Worm (Caenorhabditis elegans) whole organism, late embryonic: ENCODE results near the gene R11E3.1.

Source experiments
- C38D4.7 ChIP-seq: fragments of 200-800 bp; sonication (Bioruptor generic); optimal IDR thresholded peaks from 2 replicates; lab custom pipeline; 2018; ENCODE audit warnings: mild to moderate bottlenecking, missing genetic modification characterization, moderate library complexity, missing compliant biosample characterization
- F13H6.1 ChIP-seq: sonication (generic microtip); optimal IDR thresholded peaks from 2 replicates; lab custom pipeline; 2016; ENCODE audit warnings: missing genetic modification characterization, missing compliant biosample characterization
- K09A11.1 ChIP-seq: sonication (generic microtip); optimal IDR thresholded peaks from 2 replicates; lab custom pipeline; 2017; ENCODE audit warnings: antibody characterized with exemption, mild to moderate bottlenecking, missing genetic modification characterization, missing compliant biosample characterization; ENCODE audit not compliant: insufficient read depth
- T23F11.4 ChIP-seq: fragments of 200-800 bp; sonication (Bioruptor generic); optimal IDR thresholded peaks from 2 replicates; lab custom pipeline; 2018; ENCODE audit warnings: mild to moderate bottlenecking, missing genetic modification characterization, missing compliant biosample characterization
- Y22D7AL.16 ChIP-seq: sonication (generic microtip); optimal IDR thresholded peaks from 2 replicates; lab custom pipeline; 2016; ENCODE audit warnings: missing genetic modification characterization, missing compliant biosample characterization
- ahr-1 ChIP-seq: sonication (generic microtip); optimal IDR thresholded peaks from 2 replicates; lab custom pipeline; 2016; ENCODE audit warnings: missing genetic modification characterization, missing compliant biosample characterization
- ama-1 ChIP-seq: fragments of 150-350 bp; optimal IDR thresholded peaks from 2 replicates; lab custom pipeline; 2014
- ceh-14 ChIP-seq: sonication (generic microtip); optimal IDR thresholded peaks from 2 replicates; lab custom pipeline; 2016; ENCODE audit warnings: missing genotype, missing genetic modification characterization, missing compliant biosample characterization
- ceh-18 ChIP-seq: sonication (generic microtip); optimal IDR thresholded peaks from 2 replicates; lab custom pipeline; 2016; ENCODE audit warnings: missing genetic modification characterization, missing compliant biosample characterization
- ceh-19 ChIP-seq: fragments of 200-800 bp; sonication (Bioruptor generic); optimal IDR thresholded peaks from 2 replicates; lab custom pipeline; 2018; ENCODE audit warnings: mild to moderate bottlenecking, missing genetic modification characterization, missing compliant biosample characterization
- ceh-24 ChIP-seq: sonication (generic microtip); optimal IDR thresholded peaks from 2 replicates; lab custom pipeline; 2016; ENCODE audit warnings: mild to moderate bottlenecking, missing genetic modification characterization, missing compliant biosample characterization
- ceh-30 ChIP-seq: fragments of 150-350 bp; optimal IDR thresholded peaks from 2 replicates; lab custom pipeline; 2014; ENCODE audit warnings: missing biosample characterization, missing genetic modification characterization
- ceh-34 ChIP-seq: sonication (generic microtip); optimal IDR thresholded peaks from 2 replicates; lab custom pipeline; 2016; ENCODE audit warnings: mild to moderate bottlenecking, missing genetic modification characterization, missing compliant biosample characterization
- ceh-45 ChIP-seq: fragments of 200-800 bp; sonication (Bioruptor generic); IDR thresholded peaks from 2 replicates; pipeline ENCODE4 v1.3.6; 2022; ENCODE audit warnings: missing genetic modification reagents, missing genetic modification characterization, missing compliant biosample characterization
- ceh-48 ChIP-seq: sonication (generic microtip); optimal IDR thresholded peaks from 2 replicates; lab custom pipeline; 2016; ENCODE audit warnings: missing genetic modification characterization, inconsistent platforms, missing compliant biosample characterization
- ceh-6 ChIP-seq: fragments of 200-800 bp; sonication (Bioruptor generic); optimal IDR thresholded peaks from 2 replicates; lab custom pipeline; 2018; ENCODE audit warnings: mild to moderate bottlenecking, missing genetic modification characterization, missing compliant biosample characterization
- ceh-9 ChIP-seq: sonication (generic microtip); optimal IDR thresholded peaks from 2 replicates; lab custom pipeline; 2016; ENCODE audit warnings: mild to moderate bottlenecking, missing genetic modification characterization, inconsistent platforms, missing compliant biosample characterization
- che-1 ChIP-seq: sonication (generic microtip); optimal IDR thresholded peaks from 2 replicates; lab custom pipeline; 2016; ENCODE audit warnings: mild to moderate bottlenecking, missing genetic modification characterization, missing compliant biosample characterization
- dmd-4 ChIP-seq: sonication (generic microtip); optimal IDR thresholded peaks from 2 replicates; lab custom pipeline; 2016; ENCODE audit warnings: borderline replicate concordance, missing genetic modification characterization, missing compliant biosample characterization
- dve-1 ChIP-seq: sonication (generic microtip); optimal IDR thresholded peaks from 2 replicates; lab custom pipeline; 2017; ENCODE audit warnings: antibody characterized with exemption, mild to moderate bottlenecking, missing genetic modification characterization, missing compliant biosample characterization
- elt-2 ChIP-seq: sonication (generic microtip); optimal IDR thresholded peaks from 2 replicates; lab custom pipeline; 2016; ENCODE audit warnings: missing genetic modification reagents, missing genetic modification characterization, missing compliant biosample characterization
- elt-4 ChIP-seq: sonication (generic microtip); optimal IDR thresholded peaks from 2 replicates; lab custom pipeline; 2016; ENCODE audit warnings: missing genetic modification characterization, missing compliant biosample characterization
- ets-4 ChIP-seq: sonication (generic microtip); optimal IDR thresholded peaks from 2 replicates; lab custom pipeline; 2016; ENCODE audit warnings: missing genetic modification characterization, missing compliant biosample characterization
- fax-1 ChIP-seq: sonication (generic microtip); optimal IDR thresholded peaks from 2 replicates; lab custom pipeline; 2016; ENCODE audit warnings: missing genotype, missing genetic modification characterization, missing compliant biosample characterization
- fkh-6 ChIP-seq: sonication (generic microtip); optimal IDR thresholded peaks from 2 replicates; lab custom pipeline; 2016; ENCODE audit warnings: missing genetic modification characterization, missing compliant biosample characterization
- gmeb-2 ChIP-seq: sonication (generic microtip); optimal IDR thresholded peaks from 2 replicates; lab custom pipeline; 2016; ENCODE audit warnings: missing genetic modification characterization, inconsistent platforms, missing compliant biosample characterization
- hlh-15 ChIP-seq: sonication (generic microtip); optimal IDR thresholded peaks from 2 replicates; lab custom pipeline; 2016; ENCODE audit warnings: missing genetic modification characterization, missing compliant biosample characterization
- hlh-6 ChIP-seq: sonication (generic microtip); optimal IDR thresholded peaks from 2 replicates; lab custom pipeline; 2016; ENCODE audit warnings: missing genotype, missing genetic modification characterization, missing compliant biosample characterization
- lin-11 ChIP-seq: fragments of 200-800 bp; sonication (Bioruptor generic); optimal IDR thresholded peaks from 2 replicates; lab custom pipeline; 2018; ENCODE audit warnings: mild to moderate bottlenecking, missing genetic modification characterization, missing compliant biosample characterization
- madf-2 ChIP-seq: sonication (generic microtip); optimal IDR thresholded peaks from 2 replicates; lab custom pipeline; 2017; ENCODE audit warnings: missing genetic modification characterization, missing compliant biosample characterization
- mec-3 ChIP-seq: sonication (generic microtip); optimal IDR thresholded peaks from 2 replicates; lab custom pipeline; 2016; ENCODE audit warnings: borderline replicate concordance, missing genetic modification characterization, missing compliant biosample characterization
- nfya-1 ChIP-seq: sonication (generic microtip); optimal IDR thresholded peaks from 2 replicates; lab custom pipeline; 2017; ENCODE audit warnings: missing genetic modification characterization, mild to moderate bottlenecking, missing compliant biosample characterization, antibody characterized with exemption, moderate library complexity
- nhr-11 ChIP-seq: fragments of 150-350 bp; optimal IDR thresholded peaks from 2 replicates; lab custom pipeline; 2014; ENCODE audit warnings: missing biosample characterization, missing genetic modification characterization
- nhr-232 ChIP-seq: sonication (generic microtip); optimal IDR thresholded peaks from 2 replicates; lab custom pipeline; 2016; ENCODE audit warnings: missing genetic modification characterization, missing compliant biosample characterization
- npax-4 ChIP-seq: sonication (generic microtip); optimal IDR thresholded peaks from 2 replicates; lab custom pipeline; 2016; ENCODE audit warnings: missing genetic modification characterization, missing compliant biosample characterization
- pag-3 ChIP-seq: sonication (generic microtip); optimal IDR thresholded peaks from 2 replicates; lab custom pipeline; 2016; ENCODE audit warnings: missing compliant biosample characterization, missing genetic modification characterization, borderline replicate concordance
- pat-9 ChIP-seq: fragments of 200-800 bp; sonication (Bioruptor generic); optimal IDR thresholded peaks from 2 replicates; lab custom pipeline; 2018; ENCODE audit warnings: mild to moderate bottlenecking, missing genetic modification characterization, moderate library complexity, missing compliant biosample characterization
- pax-1 ChIP-seq: fragments of 150-350 bp; optimal IDR thresholded peaks from 2 replicates; lab custom pipeline; 2014; ENCODE audit warnings: missing biosample characterization, missing genetic modification characterization
- pha-4 ChIP-seq: fragments of 150-350 bp; optimal IDR thresholded peaks from 2 replicates; lab custom pipeline; 2018; ENCODE audit warnings: missing biosample characterization, missing genetic modification reagents, missing genetic modification characterization
- pqm-1 ChIP-seq: sonication (generic microtip); optimal IDR thresholded peaks from 2 replicates; lab custom pipeline; 2016; ENCODE audit warnings: missing genetic modification characterization, missing compliant biosample characterization
- pros-1 ChIP-seq: fragments of 150-350 bp; optimal IDR thresholded peaks from 2 replicates; lab custom pipeline; 2014; ENCODE audit warnings: missing biosample characterization, missing genetic modification reagents, missing genetic modification characterization
- rnt-1 ChIP-seq: sonication (generic microtip); optimal IDR thresholded peaks from 2 replicates; lab custom pipeline; 2016; ENCODE audit warnings: missing genetic modification characterization, missing compliant biosample characterization
- sdc-2 ChIP-seq: sonication (generic microtip); optimal IDR thresholded peaks from 2 replicates; lab custom pipeline; 2016; ENCODE audit warnings: missing genotype, missing genetic modification characterization, missing compliant biosample characterization
- sox-2 ChIP-seq: fragments of 200-800 bp; sonication (Bioruptor generic); IDR thresholded peaks from 2 replicates; pipeline ENCODE4 v1.3.6; 2022; ENCODE audit warnings: missing genetic modification reagents, missing genetic modification characterization, missing compliant biosample characterization
- sox-4 ChIP-seq: sonication (generic microtip); optimal IDR thresholded peaks from 2 replicates; lab custom pipeline; 2017; ENCODE audit warnings: mild to moderate bottlenecking, missing genetic modification characterization, inconsistent platforms, missing compliant biosample characterization
- tbx-2 ChIP-seq: sonication (generic microtip); optimal IDR thresholded peaks from 2 replicates; lab custom pipeline; 2016; ENCODE audit warnings: missing genetic modification characterization, missing compliant biosample characterization
- unc-3 ChIP-seq, 2 experiments: fragments of 200-800 bp in 1 of 2; sonication (Bioruptor generic) in 1 of 2; sonication (generic microtip) in 1 of 2; conservative IDR thresholded peaks in 1 of 2; optimal IDR thresholded peaks in 1 of 2; 2 replicates each; pipeline versions ENCODE4 v1.3.6 to Lab custom; 2016 to 2022; ENCODE audit warnings: missing compliant biosample characterization in 2 of 2, missing genetic modification characterization in 2 of 2, missing genetic modification reagents in 1 of 2
- unc-42 ChIP-seq: sonication (generic microtip); optimal IDR thresholded peaks from 2 replicates; lab custom pipeline; 2016; ENCODE audit warnings: missing genotype, missing genetic modification characterization, missing compliant biosample characterization
- unc-55 ChIP-seq: sonication (generic microtip); optimal IDR thresholded peaks from 2 replicates; lab custom pipeline; 2017; ENCODE audit warnings: missing biosample characterization, missing genetic modification reagents, missing genetic modification characterization
- unc-86 ChIP-seq: sonication (generic microtip); optimal IDR thresholded peaks from 2 replicates; lab custom pipeline; 2016; ENCODE audit warnings: missing genetic modification characterization, missing compliant biosample characterization
- zip-5 ChIP-seq: sonication (generic microtip); optimal IDR thresholded peaks from 2 replicates; lab custom pipeline; 2016; ENCODE audit warnings: missing genetic modification characterization, missing compliant biosample characterization
- ztf-16 ChIP-seq: sonication (generic microtip); optimal IDR thresholded peaks from 2 replicates; lab custom pipeline; 2017; ENCODE audit warnings: missing genetic modification characterization, missing compliant biosample characterization

Gene R11E3.1

DNA sequence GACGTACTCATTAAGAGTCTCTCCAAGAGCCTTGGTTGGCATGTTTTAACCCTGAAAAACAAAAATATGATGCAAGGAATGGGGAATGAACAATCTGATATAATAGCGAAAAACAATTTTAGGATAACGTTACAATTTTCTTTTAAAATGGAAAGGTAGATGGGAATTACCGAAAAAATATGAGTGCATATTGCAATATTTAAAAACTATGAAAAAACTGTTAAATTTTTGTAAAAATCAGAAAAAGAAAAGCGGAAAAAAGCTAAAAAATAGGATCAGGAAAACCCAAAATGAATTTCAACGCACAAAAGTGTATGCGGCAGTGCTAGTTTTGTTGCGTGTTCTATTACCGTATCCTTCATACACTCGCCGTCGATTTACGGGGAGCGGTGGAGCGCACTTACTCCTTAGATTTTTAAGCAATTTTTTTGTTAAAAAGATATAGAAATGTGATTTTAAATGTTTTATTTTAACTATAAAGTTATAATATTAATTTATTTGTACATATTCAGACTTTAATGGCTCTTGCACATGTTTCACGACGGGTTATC lies 39.7 kb upstream of the R11E3.1 start, which contains the start of the genes rpl-20 and Y17G9B.5:
Gene rpl-20, minus strand, starts transcription at position 51 of the 551 bp plus-strand sequence.
Gene Y17G9B.5, plus strand, starts transcription at position 513 of the 551 bp plus-strand sequence.
- no peak for TF ChIP-seq npax-4
- TF ChIP-seq hlh-6 (tag; lab: Kevin White, UChicago) = no peak
- no peak for TF ChIP-seq dmd-4 (tag; lab: Kevin White, UChicago)
- TF ChIP-seq unc-55 (GFP tag; lab: Kevin White, UChicago) = peak; percentile 76
- no peak for TF ChIP-seq mec-3
- peak; percentile 47 for TF ChIP-seq ceh-24 (tag; lab: Kevin White, UChicago)
- peak; percentile 94 for TF ChIP-seq elt-2 (tag; lab: Kevin White, UChicago)
- TF ChIP-seq ceh-6 (GFP tag; lab: Kevin White, UChicago) = peak; percentile 60
- peak; percentile 68 for TF ChIP-seq sdc-2 (tag; lab: Kevin White, UChicago)
- peak; percentile 99 for TF ChIP-seq ceh-30 (tag; lab: Kevin White, UChicago)
- TF ChIP-seq pha-4 (tag; lab: Kevin White, UChicago) = no peak
- no peak for TF ChIP-seq nhr-232 (tag; lab: Kevin White, UChicago)
- peak; percentile 98 for TF ChIP-seq ceh-34 (tag; lab: Kevin White, UChicago)
- TF ChIP-seq sox-4 (tag; lab: Kevin White, UChicago) = peak; percentile 58
- TF ChIP-seq T23F11.4 (GFP tag; lab: Kevin White, UChicago) = peak; percentile 79
- TF ChIP-seq K09A11.1 (tag; lab: Kevin White, UChicago) = peak; percentile 86
- TF ChIP-seq elt-4 = no peak
- TF ChIP-seq pag-3 (tag; lab: Kevin White, UChicago) = peak; percentile 35
- peak; percentile 97 for TF ChIP-seq tbx-2
- peak; percentile 49 for TF ChIP-seq C38D4.7 (GFP tag; lab: Kevin White, UChicago)
- TF ChIP-seq unc-42 (tag; lab: Kevin White, UChicago) = peak; percentile 98
- TF ChIP-seq pax-1 = peak; percentile 85
- TF ChIP-seq ceh-19 (GFP tag; lab: Kevin White, UChicago) = peak; percentile 76
- peak; percentile 55 for TF ChIP-seq nhr-11
- peak; percentile 77 for TF ChIP-seq ceh-48 (tag; lab: Kevin White, UChicago)
- TF ChIP-seq zip-5 (tag; lab: Kevin White, UChicago) = peak; percentile 48
- peak; percentile 96 for TF ChIP-seq unc-86 (tag; lab: Kevin White, UChicago)
- TF ChIP-seq fkh-6 (tag; lab: Kevin White, UChicago) = peak; percentile 40
- peak; percentile 93 for TF ChIP-seq ceh-14 (tag; lab: Kevin White, UChicago)
- peak; percentile 68 for TF ChIP-seq ahr-1
- peak; percentile 78 for TF ChIP-seq F13H6.1
- TF ChIP-seq ceh-9 (tag; lab: Kevin White, UChicago) = no peak
- peak; percentile 41 for TF ChIP-seq Y22D7AL.16
- TF ChIP-seq che-1 (tag; lab: Kevin White, UChicago) = peak; percentile 49
- peak; percentile 81 for TF ChIP-seq pqm-1 (tag; lab: Kevin White, UChicago)
- peak; percentile 82 for TF ChIP-seq pat-9 (tag; lab: Kevin White, UChicago)
- peak; percentile 97 for TF ChIP-seq rnt-1 (tag; lab: Kevin White, UChicago)
- TF ChIP-seq ztf-16 (tag; lab: Kevin White, UChicago) = peak; percentile 96
- TF ChIP-seq ama-1 (lab: Kevin White, UChicago) = no peak
- TF ChIP-seq ceh-45 = peak; percentile 45; the same call in 1 of the 2 replicates
- TF ChIP-seq fax-1 = peak; percentile 19
- TF ChIP-seq pros-1 (tag; lab: Kevin White, UChicago) = peak; percentile 86
- TF ChIP-seq sox-2 = peak; percentile 89
- TF ChIP-seq lin-11 = peak; percentile 60
- peak; percentile 97 for TF ChIP-seq ceh-18 (tag; lab: Kevin White, UChicago)
- peak; percentile 88 for TF ChIP-seq madf-2 (tag; lab: Kevin White, UChicago)
- TF ChIP-seq hlh-15 (tag; lab: Kevin White, UChicago) = peak; percentile 51
- peak; percentile 80 for TF ChIP-seq gmeb-2 (tag; lab: Kevin White, UChicago)
- peak; percentile 93 for TF ChIP-seq ets-4
- peak; percentile 94 for TF ChIP-seq dve-1
- TF ChIP-seq nfya-1 (tag; lab: Kevin White, UChicago) = peak; percentile 99
- peak; percentile 80 for TF ChIP-seq unc-3 (GFP tag; conservative IDR thresholded peaks at IDR 0.05; lab: Robert Waterston, UW)
- TF ChIP-seq unc-3 (tag; optimal IDR thresholded peaks at IDR 0.05; lab: Kevin White, UChicago) = peak; percentile 83
